Fruit fly (Drosophila melanogaster) whole organism, pupa: ENCODE results near the gene CG15059.

Experiments
- CG17806 ChIP-seq: fragments of 200-800 bp; sonication (Bioruptor generic); optimal IDR thresholded peaks from 2 replicates; lab custom pipeline; 2018; ENCODE audit warnings: missing biosample characterization, mild to moderate bottlenecking, missing genetic modification characterization, moderate library complexity
- CG34367 ChIP-seq: fragments of 200-800 bp; sonication (Bioruptor generic); optimal IDR thresholded peaks from 2 replicates; lab custom pipeline; 2018; ENCODE audit warnings: missing biosample characterization, mild to moderate bottlenecking, missing genetic modification characterization
- EcR ChIP-seq: fragments of 200-800 bp; sonication (Bioruptor generic); optimal IDR thresholded peaks from 3 replicates; lab custom pipeline; 2019; ENCODE audit warnings: missing biosample characterization, missing genetic modification characterization, mild to moderate bottlenecking, moderate library complexity, missing genetic modification reagents
- Ets98B ChIP-seq: fragments of 200-800 bp; sonication (Bioruptor generic); IDR thresholded peaks from 2 replicates; pipeline ENCODE4 v1.3.6; 2022; ENCODE audit warnings: missing biosample characterization, missing genetic modification characterization
- Pif1B ChIP-seq: fragments of 200-800 bp; sonication (Bioruptor generic); optimal IDR thresholded peaks from 3 replicates; lab custom pipeline; 2016; ENCODE audit warnings: missing biosample characterization, missing genetic modification characterization
- fd96Ca ChIP-seq: fragments of 200-800 bp; sonication (Bioruptor generic); IDR thresholded peaks from 3 replicates; pipeline ENCODE4 v1.3.6; 2022; ENCODE audit warnings: missing biosample characterization, missing genetic modification characterization
- rn ChIP-seq: fragments of 200-800 bp; sonication (Bioruptor generic); IDR thresholded peaks from 2 replicates; pipeline ENCODE4 v1.3.6; 2022; ENCODE audit warnings: missing biosample characterization, missing genetic modification characterization

- no peak for TF ChIP-seq CG34367 (tag; lab: Kevin White, UChicago)
- TF ChIP-seq Ets98B (GFP tag; lab: Robert Waterston, UW): no peak
- no peak for TF ChIP-seq Pif1B
- TF ChIP-seq rn (GFP tag; lab: Robert Waterston, UW): no peak
- TF ChIP-seq EcR: no peak
- no peak for TF ChIP-seq fd96Ca (GFP tag; lab: Robert Waterston, UW)
- TF ChIP-seq CG17806: no peak
Observed at dm6 chrX:18248267-18248666, 11.1 kb downstream of the CG15059 start.
